Worm (Caenorhabditis elegans) whole organism, young adult: Measurements from ENCODE around the gene usp-46.

Experiments
- B0035.1 ChIP-seq: sonication (generic microtip); optimal IDR thresholded peaks from 2 replicates; lab custom pipeline; 2016; ENCODE audit warnings: missing genetic modification characterization, mild to moderate bottlenecking, missing compliant biosample characterization, missing genotype, missing genetic modification reagents
- B0261.1 ChIP-seq: sonication (generic microtip); optimal IDR thresholded peaks from 2 replicates; lab custom pipeline; 2016; ENCODE audit warnings: mild to moderate bottlenecking, missing genetic modification characterization, moderate library complexity, missing compliant biosample characterization
- B0336.3 ChIP-seq: fragments of 200-800 bp; sonication (Bioruptor generic); IDR thresholded peaks from 2 replicates; pipeline ENCODE4 v1.3.6; 2022; ENCODE audit warnings: missing genetic modification characterization, missing compliant biosample characterization
- C06A6.2 ChIP-seq: fragments of 200-800 bp; sonication (Bioruptor generic); conservative IDR thresholded peaks from 2 replicates; pipeline ENCODE4 v1.3.6; 2022; ENCODE audit warnings: missing genetic modification characterization, missing compliant biosample characterization
- C17E4.6 ChIP-seq: fragments of 200-800 bp; sonication (Bioruptor generic); IDR thresholded peaks from 2 replicates; pipeline ENCODE4 v1.3.6; 2022; ENCODE audit warnings: missing genetic modification reagents, missing genetic modification characterization, missing compliant biosample characterization
- F52B5.7 ChIP-seq: sonication (generic microtip); optimal IDR thresholded peaks from 2 replicates; lab custom pipeline; 2016; ENCODE audit warnings: mild to moderate bottlenecking, missing genetic modification characterization, missing compliant biosample characterization
- F57A8.1 ChIP-seq: fragments of 200-800 bp; sonication (Bioruptor generic); optimal IDR thresholded peaks from 2 replicates; lab custom pipeline; 2018; ENCODE audit warnings: mild to moderate bottlenecking, missing genetic modification characterization, moderate library complexity, missing compliant biosample characterization
- K12H6.12 ChIP-seq: fragments of 200-800 bp; sonication (Bioruptor generic); optimal IDR thresholded peaks from 2 replicates; lab custom pipeline; 2018; ENCODE audit warnings: mild to moderate bottlenecking, missing genetic modification characterization, missing compliant biosample characterization
- Y53F4B.3 ChIP-seq: fragments of 200-800 bp; sonication (Bioruptor generic); IDR thresholded peaks from 2 replicates; pipeline ENCODE4 v1.3.6; 2022; ENCODE audit warnings: missing genetic modification reagents, missing genetic modification characterization, missing compliant biosample characterization
- Y67H2A.10 ChIP-seq: fragments of 200-800 bp; sonication (Bioruptor generic); conservative IDR thresholded peaks from 2 replicates; pipeline ENCODE4 v1.3.6; 2022; ENCODE audit warnings: missing genetic modification reagents, missing genetic modification characterization, missing compliant biosample characterization
- ZK185.1 ChIP-seq: sonication (generic microtip); optimal IDR thresholded peaks from 2 replicates; lab custom pipeline; 2016; ENCODE audit warnings: mild to moderate bottlenecking, missing genetic modification characterization, missing compliant biosample characterization; ENCODE audit not compliant: poor library complexity, severe bottlenecking
- akir-1 ChIP-seq: fragments of 200-800 bp; sonication (Bioruptor generic); optimal IDR thresholded peaks from 2 replicates; lab custom pipeline; 2018; ENCODE audit warnings: mild to moderate bottlenecking, missing genetic modification characterization, moderate library complexity, missing compliant biosample characterization
- ama-1 ChIP-seq, 3 experiments: fragments of 150-350 bp in 1 of 3; sonication (generic microtip) in 2 of 3; optimal IDR thresholded peaks; 2 replicates each; lab custom pipeline; 2014 to 2018; ENCODE audit warnings: missing biosample characterization in 2 of 3, missing genetic modification characterization in 2 of 3, missing genetic modification reagents in 2 of 3
- athp-1 ChIP-seq: sonication (generic microtip); optimal IDR thresholded peaks from 2 replicates; lab custom pipeline; 2017; ENCODE audit warnings: mild to moderate bottlenecking, missing genetic modification characterization, missing compliant biosample characterization
- attf-5 ChIP-seq: fragments of 200-800 bp; sonication (Bioruptor generic); optimal IDR thresholded peaks from 2 replicates; lab custom pipeline; 2018; ENCODE audit warnings: mild to moderate bottlenecking, missing genetic modification characterization, missing compliant biosample characterization
- bed-2 ChIP-seq: fragments of 200-800 bp; sonication (Bioruptor generic); IDR thresholded peaks from 2 replicates; pipeline ENCODE4 v1.3.6; 2022; ENCODE audit warnings: missing genetic modification reagents, missing genetic modification characterization, missing compliant biosample characterization
- ccch-3 ChIP-seq: fragments of 200-800 bp; sonication (Bioruptor generic); optimal IDR thresholded peaks from 2 replicates; lab custom pipeline; 2018; ENCODE audit warnings: mild to moderate bottlenecking, missing genetic modification characterization, missing compliant biosample characterization
- cebp-2 ChIP-seq: fragments of 200-800 bp; sonication (Bioruptor generic); IDR thresholded peaks from 2 replicates; pipeline ENCODE4 v1.3.6; 2022; ENCODE audit warnings: missing genetic modification characterization, missing compliant biosample characterization
- ceh-27 ChIP-seq: fragments of 200-800 bp; sonication (Bioruptor generic); optimal IDR thresholded peaks from 2 replicates; lab custom pipeline; 2018; ENCODE audit warnings: mild to moderate bottlenecking, missing genetic modification characterization, moderate library complexity, missing compliant biosample characterization
- ceh-79 ChIP-seq: sonication (generic microtip); optimal IDR thresholded peaks from 2 replicates; lab custom pipeline; 2017; ENCODE audit warnings: mild to moderate bottlenecking, missing genetic modification characterization, missing compliant biosample characterization
- efl-1 ChIP-seq: fragments of 150-350 bp; optimal IDR thresholded peaks from 2 replicates; lab custom pipeline; 2014; ENCODE audit warnings: missing biosample characterization, missing genetic modification reagents, missing genetic modification characterization
- egrh-3 ChIP-seq: fragments of 200-800 bp; sonication (Bioruptor generic); IDR thresholded peaks from 2 replicates; pipeline ENCODE4 v1.3.6; 2022; ENCODE audit warnings: missing genetic modification reagents, missing genetic modification characterization, missing compliant biosample characterization
- him-1 ChIP-seq: sonication (generic microtip); optimal IDR thresholded peaks from 2 replicates; lab custom pipeline; 2016; ENCODE audit warnings: missing genotype, missing genetic modification reagents, missing genetic modification characterization, missing compliant biosample characterization
- hlh-12 ChIP-seq: sonication (generic microtip); optimal IDR thresholded peaks from 2 replicates; lab custom pipeline; 2016; ENCODE audit warnings: missing genetic modification characterization, missing compliant biosample characterization
- hmg-1.2 ChIP-seq: fragments of 200-800 bp; sonication (Bioruptor generic); IDR thresholded peaks from 2 replicates; pipeline ENCODE4 v1.3.6; 2022; ENCODE audit warnings: missing genetic modification reagents, missing genetic modification characterization, missing compliant biosample characterization
- let-607 ChIP-seq, 2 experiments: fragments of 200-800 bp in 1 of 2; sonication (Bioruptor generic) in 1 of 2; sonication (generic microtip) in 1 of 2; optimal IDR thresholded peaks; 2 replicates each; lab custom pipeline; 2016 to 2018; ENCODE audit warnings: mild to moderate bottlenecking in 2 of 2, missing compliant biosample characterization in 2 of 2, missing genetic modification characterization in 2 of 2, moderate library complexity in 2 of 2, missing genotype in 1 of 2
- lin-40 ChIP-seq: sonication (generic microtip); optimal IDR thresholded peaks from 2 replicates; lab custom pipeline; 2016; ENCODE audit warnings: missing genetic modification characterization, mild to moderate bottlenecking, missing compliant biosample characterization, missing genotype, missing genetic modification reagents
- lin-54 ChIP-seq: fragments of 200-800 bp; sonication (Bioruptor generic); optimal IDR thresholded peaks from 2 replicates; lab custom pipeline; 2018; ENCODE audit warnings: mild to moderate bottlenecking, missing genetic modification characterization, missing compliant biosample characterization
- madf-10 ChIP-seq: sonication (generic microtip); optimal IDR thresholded peaks from 2 replicates; lab custom pipeline; 2016; ENCODE audit warnings: mild to moderate bottlenecking, missing genetic modification characterization, missing compliant biosample characterization
- madf-3 ChIP-seq: fragments of 200-800 bp; sonication (Bioruptor generic); IDR thresholded peaks from 2 replicates; pipeline ENCODE4 v1.3.6; 2022; ENCODE audit warnings: missing genetic modification reagents, missing genetic modification characterization, missing compliant biosample characterization
- nfya-2 ChIP-seq: fragments of 200-800 bp; sonication (Bioruptor generic); IDR thresholded peaks from 2 replicates; pipeline ENCODE4 v1.3.6; 2022; ENCODE audit warnings: missing genetic modification reagents, missing genetic modification characterization, missing compliant biosample characterization
- nhr-120 ChIP-seq: fragments of 200-800 bp; sonication (Bioruptor generic); IDR thresholded peaks from 2 replicates; pipeline ENCODE4 v1.3.6; 2022; ENCODE audit warnings: missing genetic modification characterization, missing compliant biosample characterization
- nhr-179 ChIP-seq: sonication (generic microtip); optimal IDR thresholded peaks from 2 replicates; lab custom pipeline; 2016; ENCODE audit warnings: mild to moderate bottlenecking, missing genetic modification characterization, missing compliant biosample characterization
- nhr-27 ChIP-seq: fragments of 200-800 bp; sonication (Bioruptor generic); optimal IDR thresholded peaks from 2 replicates; lab custom pipeline; 2018; ENCODE audit warnings: mild to moderate bottlenecking, missing genetic modification characterization, moderate library complexity, missing compliant biosample characterization
- nhr-90 ChIP-seq: sonication (generic microtip); optimal IDR thresholded peaks from 2 replicates; lab custom pipeline; 2016; ENCODE audit warnings: missing genotype, mild to moderate bottlenecking, missing genetic modification characterization, missing compliant biosample characterization
- pha-4 ChIP-seq: fragments of 150-350 bp; sonication (generic microtip); optimal IDR thresholded peaks from 2 replicates; lab custom pipeline; 2014; ENCODE audit warnings: missing biosample characterization, missing genetic modification reagents, missing genetic modification characterization
- rec-8 ChIP-seq, 2 experiments: sonication (generic microtip); optimal IDR thresholded peaks; 2 replicates each; lab custom pipeline; 2016; ENCODE audit warnings: mild to moderate bottlenecking in 2 of 2, missing genetic modification characterization in 2 of 2, missing genetic modification reagents in 2 of 2, missing genotype in 2 of 2, missing biosample characterization in 1 of 2, missing compliant biosample characterization in 1 of 2, moderate library complexity in 1 of 2
- snpc-3.4 ChIP-seq: sonication (generic microtip); optimal IDR thresholded peaks from 2 replicates; lab custom pipeline; 2017; ENCODE audit warnings: missing genetic modification characterization, mild to moderate bottlenecking, missing compliant biosample characterization, antibody characterized with exemption, moderate library complexity, missing genotype, missing genetic modification reagents
- sptf-2 ChIP-seq: fragments of 200-800 bp; sonication (Bioruptor generic); optimal IDR thresholded peaks from 2 replicates; lab custom pipeline; 2018; ENCODE audit warnings: mild to moderate bottlenecking, missing genetic modification characterization, missing compliant biosample characterization
- tbx-9 ChIP-seq: sonication (generic microtip); optimal IDR thresholded peaks from 2 replicates; lab custom pipeline; 2016; ENCODE audit warnings: borderline replicate concordance, missing genetic modification characterization, inconsistent platforms, missing compliant biosample characterization
- tlf-1 ChIP-seq: fragments of 200-800 bp; sonication (Bioruptor generic); optimal IDR thresholded peaks from 2 replicates; lab custom pipeline; 2018; ENCODE audit warnings: mild to moderate bottlenecking, missing genetic modification characterization, missing compliant biosample characterization
- unc-130 ChIP-seq: sonication (generic microtip); optimal IDR thresholded peaks from 2 replicates; lab custom pipeline; 2016; ENCODE audit warnings: missing genetic modification reagents, missing genetic modification characterization, missing compliant biosample characterization
- unc-62 ChIP-seq: fragments of 150-350 bp; optimal IDR thresholded peaks from 2 replicates; lab custom pipeline; 2014; ENCODE audit warnings: missing biosample characterization, missing genetic modification reagents, missing genetic modification characterization
- ztf-18 ChIP-seq: sonication (generic microtip); optimal IDR thresholded peaks from 2 replicates; lab custom pipeline; 2016; ENCODE audit warnings: missing genotype, mild to moderate bottlenecking, missing genetic modification characterization, missing compliant biosample characterization
- ztf-22 ChIP-seq: fragments of 200-800 bp; sonication (Bioruptor generic); optimal IDR thresholded peaks from 2 replicates; lab custom pipeline; 2018; ENCODE audit warnings: mild to moderate bottlenecking, missing genetic modification characterization, moderate library complexity, missing compliant biosample characterization
- ztf-25 ChIP-seq: fragments of 200-800 bp; sonication (Bioruptor generic); IDR thresholded peaks from 2 replicates; pipeline ENCODE4 v1.3.6; 2022; ENCODE audit warnings: missing genetic modification reagents, missing genetic modification characterization, missing compliant biosample characterization
- ztf-26 ChIP-seq: sonication (generic microtip); optimal IDR thresholded peaks from 2 replicates; lab custom pipeline; 2017; ENCODE audit warnings: missing genetic modification characterization, missing compliant biosample characterization
- ztf-6 ChIP-seq: fragments of 200-800 bp; sonication (Bioruptor generic); IDR thresholded peaks from 2 replicates; pipeline ENCODE4 v1.3.6; 2022; ENCODE audit warnings: missing genetic modification reagents, missing genetic modification characterization, missing compliant biosample characterization

The usp-46 gene

ce11 chrIII:9824330-9824934 lies 48.0 kb downstream of the usp-46 start, which contains the start of gene lin-52:
lin-52 (minus strand) TSS chrIII:9824750.
- TF ChIP-seq ccch-3 (no peak), sptf-2 (GFP tag; lab: Kevin White, UChicago) (no peak), nhr-27 (tag; lab: Kevin White, UChicago) (no peak), nhr-120 (0 out of 2 replicates have a peak, but pooled peaks have one; percentile 34), madf-3 (GFP tag; lab: Robert Waterston, UW) (peak; percentile 49; the same call in 1 of the 2 replicates), madf-10 (tag; lab: Kevin White, UChicago) (peak; percentile 27), efl-1 (no peak), cebp-2 (GFP tag; lab: Robert Waterston, UW) (no peak), ztf-18 (tag; lab: Kevin White, UChicago) (no peak), F52B5.7 (tag; lab: Kevin White, UChicago) (no peak), nhr-90 (tag; lab: Kevin White, UChicago) (no peak), lin-54 (GFP tag; lab: Kevin White, UChicago) (peak; percentile 29), egrh-3 (no peak), pha-4 (tag; lab: Kevin White, UChicago) (no peak), ZK185.1 (tag; lab: Kevin White, UChicago) (peak; percentile 69), ceh-27 (GFP tag; lab: Kevin White, UChicago) (no peak), let-607 (tag; optimal IDR thresholded peaks at IDR 0.05; lab: Kevin White, UChicago) (peak in 1 of 2 experiments; percentile 11), him-1 (tag; lab: Kevin White, UChicago) (peak; percentile 9), tlf-1 (GFP tag; lab: Kevin White, UChicago) (peak; percentile 82), tbx-9 (tag; lab: Kevin White, UChicago) (no peak), K12H6.12 (tag; lab: Kevin White, UChicago) (no peak), hmg-1.2 (GFP tag; lab: Robert Waterston, UW) (no peak), lin-40 (tag; lab: Kevin White, UChicago) (peak; percentile 24), hlh-12 (tag; lab: Kevin White, UChicago) (no peak), attf-5 (GFP tag; lab: Kevin White, UChicago) (no peak), unc-62 (GFP tag; lab: Kevin White, UChicago) (no peak), nfya-2 (GFP tag; lab: Robert Waterston, UW) (no peak), akir-1 (no peak), B0261.1 (tag; lab: Kevin White, UChicago) (no peak), ztf-26 (tag; lab: Kevin White, UChicago) (peak; percentile 46), snpc-3.4 (tag; lab: Kevin White, UChicago) (no peak), C17E4.6 (no peak), ztf-6 (GFP tag; lab: Robert Waterston, UW) (no peak), ama-1 (optimal IDR thresholded peaks at IDR 0.05; lab: Kevin White, UChicago) (peak; percentile 79), ama-1 (GFP tag; optimal IDR thresholded peaks at IDR 0.05; lab: Kevin White, UChicago) (peak in 1 of 2 experiments; percentile 8), athp-1 (peak; percentile 56), unc-130 (no peak), B0336.3 (GFP tag; lab: Robert Waterston, UW) (peak; percentile 56; the same call in 1 of the 2 replicates), ceh-79 (tag; lab: Kevin White, UChicago) (no peak), C06A6.2 (no peak), rec-8 (tag; optimal IDR thresholded peaks at IDR 0.05; lab: Kevin White, UChicago) (no peak), Y53F4B.3 (GFP tag; lab: Robert Waterston, UW) (no peak), nhr-179 (tag; lab: Kevin White, UChicago) (peak; percentile 32), F57A8.1 (GFP tag; lab: Kevin White, UChicago) (no peak), ztf-25 (GFP tag; lab: Robert Waterston, UW) (no peak), Y67H2A.10 (GFP tag; lab: Robert Waterston, UW) (no peak), bed-2 (GFP tag; lab: Robert Waterston, UW) (no peak), B0035.1 (tag; lab: Kevin White, UChicago) (peak; percentile 31), ztf-22 (GFP tag; lab: Kevin White, UChicago) (no peak)
